Worm (Caenorhabditis elegans) whole organism, L4 larva: ENCODE results near the gene Y43F4A.4.

ENCODE experiments used
- D1046.2 ChIP-seq: fragments of 200-800 bp; sonication (Bioruptor generic); IDR thresholded peaks from 2 replicates; pipeline ENCODE4 v1.3.6; 2022; ENCODE audit warnings: missing genetic modification characterization, missing compliant biosample characterization
- F44E2.7 ChIP-seq: fragments of 200-800 bp; sonication (Bioruptor generic); IDR thresholded peaks from 2 replicates; pipeline ENCODE4 v2.1.2; 2022; ENCODE audit warnings: missing genetic modification characterization, missing compliant biosample characterization
- F49E8.2 ChIP-seq: sonication (generic microtip); optimal IDR thresholded peaks from 2 replicates; lab custom pipeline; 2016; ENCODE audit warnings: missing compliant biosample characterization, mild to moderate bottlenecking, missing genetic modification characterization, borderline replicate concordance
- R02D3.7 ChIP-seq: fragments of 150-350 bp; sonication (generic microtip); optimal IDR thresholded peaks from 3 replicates; lab custom pipeline; 2014; ENCODE audit warnings: missing biosample characterization, missing genetic modification characterization
- T20F7.1 ChIP-seq: fragments of 200-800 bp; sonication (Bioruptor generic); optimal IDR thresholded peaks from 2 replicates; lab custom pipeline; 2018; ENCODE audit warnings: mild to moderate bottlenecking, missing genetic modification characterization, missing compliant biosample characterization
- Y105C5A.15 ChIP-seq: fragments of 200-800 bp; sonication (Bioruptor generic); IDR thresholded peaks from 2 replicates; pipeline ENCODE4 v1.3.6; 2022; ENCODE audit warnings: missing genetic modification characterization, missing compliant biosample characterization
- Y48G9A.11 ChIP-seq: fragments of 200-800 bp; sonication (Bioruptor generic); IDR thresholded peaks from 2 replicates; pipeline ENCODE4 v1.3.6; 2022; ENCODE audit warnings: missing genetic modification reagents, missing genetic modification characterization, missing compliant biosample characterization
- Y5F2A.4 ChIP-seq: fragments of 200-800 bp; sonication (Bioruptor generic); optimal IDR thresholded peaks from 2 replicates; lab custom pipeline; 2018; ENCODE audit warnings: mild to moderate bottlenecking, missing genetic modification characterization, missing compliant biosample characterization
- ZK546.5 ChIP-seq, 2 experiments: sonication (generic microtip); optimal IDR thresholded peaks; 2 replicates each; lab custom pipeline; 2017; ENCODE audit warnings: missing biosample characterization in 2 of 2, missing genetic modification characterization in 2 of 2
- aha-1 ChIP-seq: fragments of 150-350 bp; peaks from one replicate; lab custom pipeline; 2014; ENCODE audit warnings: missing biosample characterization, missing genetic modification characterization
- aly-2 ChIP-seq: sonication (generic microtip); optimal IDR thresholded peaks from 2 replicates; lab custom pipeline; 2018; ENCODE audit warnings: missing biosample characterization, missing genetic modification characterization
- ceh-32 ChIP-seq: sonication (generic microtip); optimal IDR thresholded peaks from 2 replicates; lab custom pipeline; 2016; ENCODE audit warnings: mild to moderate bottlenecking, missing genetic modification characterization, missing compliant biosample characterization; ENCODE audit not compliant: poor library complexity
- ces-1 ChIP-seq: fragments of 150-350 bp; sonication (generic microtip); optimal IDR thresholded peaks from 4 replicates; lab custom pipeline; 2014; ENCODE audit warnings: missing biosample characterization, missing genetic modification reagents, missing genetic modification characterization
- cey-2 ChIP-seq: sonication (generic microtip); optimal IDR thresholded peaks from 3 replicates; lab custom pipeline; 2017; ENCODE audit warnings: missing genetic modification characterization, mild to moderate bottlenecking, missing compliant biosample characterization, antibody characterized with exemption, borderline replicate concordance; ENCODE audit not compliant: insufficient read depth
- daf-12 ChIP-seq: fragments of 150-350 bp; optimal IDR thresholded peaks from 2 replicates; lab custom pipeline; 2014; ENCODE audit warnings: missing biosample characterization, missing genetic modification reagents, missing genetic modification characterization
- daf-19 ChIP-seq: fragments of 200-800 bp; sonication (Bioruptor generic); conservative IDR thresholded peaks from 2 replicates; pipeline ENCODE4 v1.3.6; 2022; ENCODE audit warnings: missing genetic modification characterization, missing compliant biosample characterization
- daf-8 ChIP-seq: fragments of 200-800 bp; sonication (Bioruptor generic); IDR thresholded peaks from 2 replicates; pipeline ENCODE4 v1.3.6; 2022; ENCODE audit warnings: missing genetic modification characterization, missing compliant biosample characterization
- dmd-6 ChIP-seq: fragments of 200-800 bp; sonication (Bioruptor generic); IDR thresholded peaks from 2 replicates; pipeline ENCODE4 v1.3.6; 2022; ENCODE audit warnings: missing genetic modification reagents, missing genetic modification characterization, missing compliant biosample characterization
- dmd-8 ChIP-seq: fragments of 200-800 bp; sonication (Bioruptor generic); IDR thresholded peaks from 2 replicates; pipeline ENCODE4 v1.3.6; 2022; ENCODE audit warnings: missing genetic modification characterization, missing compliant biosample characterization
- dmd-9 ChIP-seq: fragments of 200-800 bp; sonication (Bioruptor generic); IDR thresholded peaks from 2 replicates; pipeline ENCODE4 v1.3.6; 2022; ENCODE audit warnings: missing genetic modification reagents, missing genetic modification characterization, missing compliant biosample characterization
- gei-8 ChIP-seq: fragments of 200-800 bp; sonication (Bioruptor generic); optimal IDR thresholded peaks from 2 replicates; lab custom pipeline; 2018; ENCODE audit warnings: mild to moderate bottlenecking, missing genetic modification characterization, missing compliant biosample characterization
- hif-1 ChIP-seq, 2 experiments: sonication (generic microtip); optimal IDR thresholded peaks; 2 replicates each; lab custom pipeline; 2016 to 2017; ENCODE audit warnings: missing compliant biosample characterization in 2 of 2, missing genetic modification characterization in 2 of 2, missing genetic modification reagents in 2 of 2, missing genotype in 2 of 2, mild to moderate bottlenecking in 1 of 2
- hlh-30 ChIP-seq: sonication (generic microtip); optimal IDR thresholded peaks from 2 replicates; lab custom pipeline; 2017; ENCODE audit warnings: antibody characterized with exemption, mild to moderate bottlenecking, missing genetic modification characterization, missing compliant biosample characterization; ENCODE audit not compliant: insufficient read depth
- hmg-1.1 ChIP-seq: fragments of 200-800 bp; sonication (Bioruptor generic); IDR thresholded peaks from 2 replicates; pipeline ENCODE4 v1.3.6; 2022; ENCODE audit warnings: missing genetic modification reagents, missing genetic modification characterization, missing compliant biosample characterization
- lim-7 ChIP-seq: fragments of 200-800 bp; sonication (Bioruptor generic); IDR thresholded peaks from 2 replicates; pipeline ENCODE4 v1.3.6; 2022; ENCODE audit warnings: missing genetic modification characterization, missing compliant biosample characterization
- lin-1 ChIP-seq: fragments of 200-800 bp; sonication (Bioruptor generic); IDR thresholded peaks from 2 replicates; pipeline ENCODE4 v1.3.6; 2022; ENCODE audit warnings: missing genetic modification reagents, missing genetic modification characterization, missing compliant biosample characterization
- lin-38 ChIP-seq: fragments of 200-800 bp; sonication (Bioruptor generic); IDR thresholded peaks from 2 replicates; pipeline ENCODE4 v1.3.6; 2022; ENCODE audit warnings: missing genetic modification reagents, missing genetic modification characterization, missing compliant biosample characterization
- lir-3 ChIP-seq: sonication (generic microtip); optimal IDR thresholded peaks from 2 replicates; lab custom pipeline; 2016; ENCODE audit warnings: mild to moderate bottlenecking, missing genetic modification characterization, missing compliant biosample characterization
- madf-5 ChIP-seq, 2 experiments: fragments of 200-800 bp; sonication (Bioruptor generic); IDR thresholded peaks; 2 replicates each; pipeline ENCODE4 v1.3.6; 2022; ENCODE audit warnings: missing compliant biosample characterization in 2 of 2, missing genetic modification characterization in 2 of 2
- mdl-1 ChIP-seq, 2 experiments: fragments of 150-350 bp in 1 of 2; sonication (generic microtip) in 1 of 2; optimal IDR thresholded peaks; 2 replicates each; lab custom pipeline; 2014 to 2017; ENCODE audit warnings: missing biosample characterization in 2 of 2, missing genetic modification characterization in 2 of 2
- mes-2 ChIP-seq: sonication (generic microtip); optimal IDR thresholded peaks from 2 replicates; lab custom pipeline; 2016; ENCODE audit warnings: missing genotype, mild to moderate bottlenecking, missing genetic modification characterization, missing compliant biosample characterization; ENCODE audit not compliant: poor library complexity, severe bottlenecking
- mxl-2 ChIP-seq: fragments of 200-800 bp; sonication (Bioruptor generic); conservative IDR thresholded peaks from 2 replicates; pipeline ENCODE4 v1.3.6; 2022; ENCODE audit warnings: missing genetic modification reagents, missing genetic modification characterization, missing compliant biosample characterization
- nhr-11 ChIP-seq: fragments of 150-350 bp; optimal IDR thresholded peaks from 2 replicates; lab custom pipeline; 2014; ENCODE audit warnings: missing biosample characterization, missing genetic modification characterization
- nhr-111 ChIP-seq: fragments of 200-800 bp; sonication (Bioruptor generic); optimal IDR thresholded peaks from 2 replicates; lab custom pipeline; 2018; ENCODE audit warnings: mild to moderate bottlenecking, missing genetic modification characterization, missing compliant biosample characterization
- nhr-41 ChIP-seq: fragments of 200-800 bp; sonication (Bioruptor generic); IDR thresholded peaks from 2 replicates; pipeline ENCODE4 v1.3.6; 2022; ENCODE audit warnings: missing genetic modification reagents, missing genetic modification characterization, missing compliant biosample characterization
- nhr-6 ChIP-seq: fragments of 150-350 bp; optimal IDR thresholded peaks from 2 replicates; lab custom pipeline; 2014; ENCODE audit warnings: missing biosample characterization, missing genetic modification characterization
- nhr-76 ChIP-seq: fragments of 150-350 bp; optimal IDR thresholded peaks from 2 replicates; lab custom pipeline; 2014; ENCODE audit warnings: missing biosample characterization, missing genetic modification characterization
- pha-4 ChIP-seq, 2 experiments: fragments of 150-350 bp in 1 of 2; fragments of 200-800 bp in 1 of 2; sonication (Bioruptor generic) in 1 of 2; IDR thresholded peaks in 1 of 2; optimal IDR thresholded peaks in 1 of 2; 2 replicates each; pipeline versions ENCODE4 v1.3.6 to Lab custom; 2014 to 2022; ENCODE audit warnings: missing genetic modification characterization in 2 of 2, missing genetic modification reagents in 2 of 2, missing biosample characterization in 1 of 2, missing compliant biosample characterization in 1 of 2
- php-3 ChIP-seq: fragments of 200-800 bp; sonication (Bioruptor generic); IDR thresholded peaks from 2 replicates; pipeline ENCODE4 v1.3.6; 2022; ENCODE audit warnings: missing genetic modification reagents, missing genetic modification characterization, missing compliant biosample characterization
- pqm-1 ChIP-seq: sonication (generic microtip); optimal IDR thresholded peaks from 2 replicates; lab custom pipeline; 2017; ENCODE audit warnings: missing biosample characterization, missing genetic modification characterization
- sdz-12 ChIP-seq: fragments of 200-800 bp; sonication (Bioruptor generic); optimal IDR thresholded peaks from 2 replicates; lab custom pipeline; 2018; ENCODE audit warnings: mild to moderate bottlenecking, missing genetic modification characterization, missing compliant biosample characterization
- spr-1 ChIP-seq: sonication (generic microtip); optimal IDR thresholded peaks from 2 replicates; lab custom pipeline; 2016; ENCODE audit warnings: mild to moderate bottlenecking, missing genetic modification characterization, missing compliant biosample characterization
- spr-3 ChIP-seq: fragments of 200-800 bp; sonication (Bioruptor generic); optimal IDR thresholded peaks from 2 replicates; lab custom pipeline; 2018; ENCODE audit warnings: mild to moderate bottlenecking, missing genetic modification characterization, missing compliant biosample characterization
- tag-97 ChIP-seq: fragments of 200-800 bp; sonication (Bioruptor generic); IDR thresholded peaks from 2 replicates; pipeline ENCODE4 v1.3.6; 2022; ENCODE audit warnings: missing genetic modification characterization, missing compliant biosample characterization
- unc-39 ChIP-seq: sonication (generic microtip); optimal IDR thresholded peaks from 2 replicates; lab custom pipeline; 2017; ENCODE audit warnings: missing biosample characterization, missing genetic modification characterization
- unc-62 ChIP-seq, 3 experiments: fragments of 150-350 bp in 1 of 3; sonication (generic microtip); optimal IDR thresholded peaks in 2 of 3; peaks in 1 of 3; 1 replicate in 1 of 3; 2 replicates in 2 of 3; lab custom pipeline; 2014 to 2017; ENCODE audit warnings: missing biosample characterization in 3 of 3, missing genetic modification characterization in 3 of 3, missing genetic modification reagents in 3 of 3, missing genotype in 1 of 3
- zag-1 ChIP-seq: fragments of 150-350 bp; optimal IDR thresholded peaks from 2 replicates; lab custom pipeline; 2014; ENCODE audit warnings: missing biosample characterization, missing genetic modification characterization
- zip-11 ChIP-seq: fragments of 200-800 bp; sonication (Bioruptor generic); IDR thresholded peaks from 2 replicates; pipeline ENCODE4 v1.3.6; 2022; ENCODE audit warnings: missing genetic modification characterization, missing compliant biosample characterization
- ztf-11 ChIP-seq: fragments of 150-350 bp; optimal IDR thresholded peaks from 2 replicates; lab custom pipeline; 2014; ENCODE audit warnings: missing biosample characterization, missing genetic modification characterization
- ztf-7 ChIP-seq: fragments of 150-350 bp; optimal IDR thresholded peaks from 2 replicates; lab custom pipeline; 2014; ENCODE audit warnings: missing biosample characterization, missing genetic modification characterization

Gene Y43F4A.4

DNA sequence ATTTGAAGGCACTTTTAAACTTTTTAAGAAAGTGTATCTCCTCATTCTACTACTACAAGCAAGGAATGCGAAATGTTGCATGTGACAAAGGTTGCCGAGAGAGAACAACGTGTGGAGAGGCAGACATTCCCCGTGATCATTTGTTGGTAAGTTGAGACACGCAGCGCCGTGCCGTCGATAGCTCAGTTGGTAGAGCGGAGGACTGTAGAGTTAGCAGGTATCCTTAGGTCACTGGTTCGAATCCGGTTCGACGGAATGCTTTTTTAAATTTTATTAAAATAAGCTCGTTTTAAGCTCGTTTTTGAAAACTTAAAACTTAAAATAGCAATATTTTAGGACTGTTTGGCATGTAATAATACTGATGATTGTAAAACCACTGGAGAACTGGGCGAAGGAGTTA lies 21.0 kb upstream of the Y43F4A.4 start (continued):
- TF ChIP-seq spr-3 (GFP tag; lab: Kevin White, UChicago), result no peak
- no peak for TF ChIP-seq cey-2
- TF ChIP-seq mxl-2, result no peak
- TF ChIP-seq R02D3.7 (tag; lab: Kevin White, UChicago), result no peak
- TF ChIP-seq daf-8 (GFP tag; lab: Robert Waterston, UW), result no peak
- no peak for TF ChIP-seq ztf-7 (tag; lab: Kevin White, UChicago)
- TF ChIP-seq zip-11, result no peak
- no peak for TF ChIP-seq ces-1 (GFP tag; lab: Kevin White, UChicago)
- no peak for TF ChIP-seq mes-2 (tag; lab: Kevin White, UChicago)
- TF ChIP-seq aha-1 (tag; lab: Kevin White, UChicago), result no peak
- no peak for TF ChIP-seq Y105C5A.15
- no peak for TF ChIP-seq daf-12
- no peak for TF ChIP-seq pqm-1
- no peak for TF ChIP-seq madf-5 (GFP tag; IDR thresholded peaks at IDR 0.05; lab: Robert Waterston, UW)
- no peak for TF ChIP-seq aly-2 (tag; lab: Kevin White, UChicago)
- TF ChIP-seq ceh-32 (tag; lab: Kevin White, UChicago), result no peak
- peak; percentile 36; the same call in 1 of the 2 replicates for TF ChIP-seq D1046.2 (GFP tag; lab: Robert Waterston, UW)
- TF ChIP-seq tag-97 (GFP tag; lab: Robert Waterston, UW), result no peak
- TF ChIP-seq php-3 (GFP tag; lab: Robert Waterston, UW), result no peak
- peak; percentile 73 for TF ChIP-seq hlh-30 (tag; lab: Kevin White, UChicago)
- TF ChIP-seq dmd-8 (GFP tag; lab: Robert Waterston, UW), result peak; percentile 70; the same call in 1 of the 2 replicates
- no peak for TF ChIP-seq daf-19 (GFP tag; lab: Robert Waterston, UW)
- no peak for TF ChIP-seq nhr-11 (tag; lab: Kevin White, UChicago)
- no peak for TF ChIP-seq dmd-9 (GFP tag; lab: Robert Waterston, UW)
- no peak for TF ChIP-seq nhr-41
- no peak for TF ChIP-seq dmd-6
- TF ChIP-seq unc-39 (tag; lab: Kevin White, UChicago), result no peak
- TF ChIP-seq spr-1 (tag; lab: Kevin White, UChicago), result no peak
- no peak for TF ChIP-seq lir-3
- TF ChIP-seq nhr-76, result no peak
- peak; percentile 35; the same call in 1 of the 2 replicates for TF ChIP-seq lin-1
- no peak for TF ChIP-seq gei-8 (GFP tag; lab: Kevin White, UChicago)
- TF ChIP-seq Y48G9A.11 (GFP tag; lab: Robert Waterston, UW), result 0 out of 2 replicates have a peak, but pooled peaks have one; percentile 43
- no peak for TF ChIP-seq T20F7.1 (GFP tag; lab: Kevin White, UChicago)
- TF ChIP-seq unc-62 (GFP tag; optimal IDR thresholded peaks at IDR 0.05 in 1 of 2; lab: Kevin White, UChicago), result no peak
- TF ChIP-seq unc-62 (tag; optimal IDR thresholded peaks at IDR 0.05; lab: Kevin White, UChicago), result no peak
- TF ChIP-seq lin-38, result peak; percentile 60
- no peak for TF ChIP-seq nhr-111
- TF ChIP-seq hmg-1.1, result peak; percentile 62
- TF ChIP-seq pha-4 (GFP tag; IDR thresholded peaks at IDR 0.05; lab: Robert Waterston, UW), result no peak; the same call in 1 of the 2 replicates
- TF ChIP-seq pha-4 (tag; optimal IDR thresholded peaks at IDR 0.05; lab: Kevin White, UChicago), result no peak
- TF ChIP-seq ztf-11 (tag; lab: Kevin White, UChicago), result no peak
- TF ChIP-seq Y5F2A.4, result no peak
- TF ChIP-seq hif-1 (tag; optimal IDR thresholded peaks at IDR 0.05; lab: Kevin White, UChicago), result no peak
- no peak for TF ChIP-seq ZK546.5 (tag; optimal IDR thresholded peaks at IDR 0.05; lab: Kevin White, UChicago)
- TF ChIP-seq F49E8.2 (tag; lab: Kevin White, UChicago), result no peak
- no peak for TF ChIP-seq nhr-6
- TF ChIP-seq lim-7 (GFP tag; lab: Robert Waterston, UW), result no peak
- no peak for TF ChIP-seq mdl-1 (tag; optimal IDR thresholded peaks at IDR 0.05; lab: Kevin White, UChicago)
- TF ChIP-seq sdz-12 (GFP tag; lab: Kevin White, UChicago), result no peak
- no peak for TF ChIP-seq zag-1
- TF ChIP-seq F44E2.7, result no peak
